Fruit fly (Drosophila melanogaster) Kc167 (cell line): Measurements from ENCODE around the gene ea.

Experiments
- Myc ChIP-seq: fragments of >200 bp; optimal IDR thresholded peaks from 2 replicates; lab custom pipeline; 2017; ENCODE audit warnings: missing external identifiers
- Sin3A ChIP-seq: fragments of >200 bp; optimal IDR thresholded peaks from 2 replicates; lab custom pipeline; 2018; ENCODE audit warnings: missing external identifiers
- h ChIP-seq: fragments of >200 bp; optimal IDR thresholded peaks from 3 replicates; lab custom pipeline; 2018; ENCODE audit warnings: missing external identifiers
- insv ChIP-seq: fragments of >200 bp; optimal IDR thresholded peaks from 3 replicates; lab custom pipeline; 2018; ENCODE audit warnings: missing external identifiers
- psq ChIP-seq: fragments of >200 bp; optimal IDR thresholded peaks from 2 replicates; lab custom pipeline; 2017; ENCODE audit warnings: missing external identifiers
- ttk ChIP-seq: sonication (Bioruptor generic); optimal IDR thresholded peaks from 2 replicates; lab custom pipeline; 2017; ENCODE audit warnings: missing external identifiers

The ea gene

dm6 chr3R:15313836-15314235 is 14.7 kb upstream of the ea start:
- TF ChIP-seq h (lab: Kevin White, UChicago) (no peak), Myc (lab: Kevin White, UChicago) (no peak), Sin3A (lab: Kevin White, UChicago) (no peak), psq (lab: Kevin White, UChicago) (no peak), insv (no peak), ttk (no peak)

- TF ChIP-seq insv = no peak
- TF ChIP-seq psq (lab: Kevin White, UChicago) = no peak
- no peak for TF ChIP-seq ttk
- no peak for TF ChIP-seq Myc (lab: Kevin White, UChicago)
- TF ChIP-seq h (lab: Kevin White, UChicago) = no peak
- TF ChIP-seq Sin3A (lab: Kevin White, UChicago) = no peak
Observed at dm6 chr3R:15316326-15316725, 12.2 kb upstream of the ea start, which contains the start of gene CG14866. Gene CG14866, plus strand, starts transcription at chr3R:15316471.

- no peak for TF ChIP-seq insv
- TF ChIP-seq h (lab: Kevin White, UChicago) = no peak
- TF ChIP-seq ttk = no peak
- TF ChIP-seq Myc (lab: Kevin White, UChicago) = no peak
- no peak for TF ChIP-seq Sin3A (lab: Kevin White, UChicago)
- TF ChIP-seq psq (lab: Kevin White, UChicago) = no peak
Observed at dm6 chr3R:15319912-15320746, 8.4 kb upstream of the ea start, which contains the start of the genes CG6276 and CG44040. Gene CG6276, minus strand, starts transcription at chr3R:15320069. Gene CG44040, plus strand, starts transcription at chr3R:15320378.

DNA sequence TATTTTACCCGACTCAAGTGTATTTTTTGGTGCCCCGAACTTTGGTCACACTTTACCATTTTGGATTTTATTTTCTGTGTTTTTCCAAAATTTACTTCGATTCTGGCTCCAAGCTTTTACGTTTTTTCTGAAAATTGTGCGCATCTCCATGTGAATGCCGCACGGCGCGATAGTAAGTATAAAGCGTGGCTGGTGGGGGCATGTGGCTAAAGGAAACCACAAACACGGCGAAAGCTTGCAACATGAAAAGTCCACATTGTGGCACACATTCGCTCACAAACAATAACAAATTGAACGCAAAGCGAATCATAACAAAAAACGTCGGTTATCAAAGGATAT is 7.8 kb upstream of the ea start, which contains the start of gene ear:
TSS of gene ear (plus strand) at position 10 of the 339 bp plus-strand sequence.
- no peak for TF ChIP-seq Sin3A (lab: Kevin White, UChicago)
- TF ChIP-seq Myc (lab: Kevin White, UChicago) = no peak
- TF ChIP-seq ttk = no peak
- TF ChIP-seq insv = no peak
- TF ChIP-seq h (lab: Kevin White, UChicago) = no peak
- no peak for TF ChIP-seq psq (lab: Kevin White, UChicago)

- TF ChIP-seq psq (lab: Kevin White, UChicago) (no peak), h (lab: Kevin White, UChicago) (no peak), insv (no peak), Myc (lab: Kevin White, UChicago) (no peak), Sin3A (lab: Kevin White, UChicago) (no peak), ttk (no peak)
Observed at dm6 chr3R:15330472-15330871, 1.9 kb downstream of the ea start, which contains the start of gene mRpL9. Gene mRpL9, plus strand, starts transcription at chr3R:15330738.

DNA sequence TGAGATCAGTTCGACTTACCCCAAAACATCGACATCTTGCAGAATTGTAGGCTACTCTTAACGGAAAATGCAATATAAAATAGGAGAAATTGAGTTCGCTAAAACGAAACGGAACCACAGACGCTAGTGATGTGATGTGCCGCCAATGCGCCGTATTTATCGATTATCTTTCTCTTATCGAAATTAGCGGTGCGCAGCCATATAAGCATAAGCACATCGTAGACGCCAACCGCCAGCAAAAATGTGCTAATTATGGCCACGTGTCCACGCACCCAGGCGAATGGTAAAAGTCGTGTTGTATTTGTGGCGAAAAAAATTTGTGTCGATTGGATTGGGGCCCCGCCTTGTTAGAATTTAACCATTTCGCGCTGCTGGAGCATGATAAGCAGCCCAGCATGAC is 4.5 kb downstream of the ea start, which contains the start of the genes Fkbp39 and Cyfip:
TSS of gene Fkbp39 (minus strand) at position 140 of the 400 bp plus-strand sequence.
TSS of gene Cyfip (plus strand) at position 273 of the 400 bp plus-strand sequence.
- no peak for TF ChIP-seq ttk
- no peak for TF ChIP-seq Myc (lab: Kevin White, UChicago)
- TF ChIP-seq psq (lab: Kevin White, UChicago) = no peak
- TF ChIP-seq insv = no peak
- no peak for TF ChIP-seq Sin3A (lab: Kevin White, UChicago)
- no peak for TF ChIP-seq h (lab: Kevin White, UChicago)

DNA sequence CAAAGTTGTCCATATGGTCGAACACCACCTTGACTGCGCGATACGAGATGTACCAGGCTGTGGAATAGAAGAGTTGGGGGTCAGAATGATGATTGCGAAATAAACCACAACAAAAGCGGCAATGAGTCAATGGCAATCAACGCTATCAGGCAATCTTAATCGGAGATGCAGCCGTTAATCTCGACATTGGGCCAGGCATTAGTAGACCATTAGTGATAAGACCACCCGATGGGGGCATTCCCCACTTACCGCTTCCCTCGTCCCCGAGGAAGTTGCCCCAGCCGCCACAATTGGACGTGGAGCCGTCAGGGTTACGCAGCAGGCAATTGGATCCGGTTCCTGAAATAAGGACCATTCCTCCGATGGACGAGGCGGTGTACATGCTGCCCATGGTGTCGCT is 10.6 kb downstream of the ea start:
- TF ChIP-seq Sin3A (lab: Kevin White, UChicago) = no peak
- no peak for TF ChIP-seq insv

dm6 chr3R:15340052-15340732 is 11.7 kb downstream of the ea start, which contains the start of gene SerRS-m:
Gene SerRS-m, plus strand, starts transcription at chr3R:15340667.
- TF ChIP-seq psq (lab: Kevin White, UChicago) (no peak), insv (no peak), Sin3A (lab: Kevin White, UChicago) (no peak), h (lab: Kevin White, UChicago) (no peak), Myc (lab: Kevin White, UChicago) (no peak), ttk (no peak)

dm6 chr3R:15342432-15342925 is 13.9 kb downstream of the ea start:
- TF ChIP-seq h (lab: Kevin White, UChicago) = no peak

DNA sequence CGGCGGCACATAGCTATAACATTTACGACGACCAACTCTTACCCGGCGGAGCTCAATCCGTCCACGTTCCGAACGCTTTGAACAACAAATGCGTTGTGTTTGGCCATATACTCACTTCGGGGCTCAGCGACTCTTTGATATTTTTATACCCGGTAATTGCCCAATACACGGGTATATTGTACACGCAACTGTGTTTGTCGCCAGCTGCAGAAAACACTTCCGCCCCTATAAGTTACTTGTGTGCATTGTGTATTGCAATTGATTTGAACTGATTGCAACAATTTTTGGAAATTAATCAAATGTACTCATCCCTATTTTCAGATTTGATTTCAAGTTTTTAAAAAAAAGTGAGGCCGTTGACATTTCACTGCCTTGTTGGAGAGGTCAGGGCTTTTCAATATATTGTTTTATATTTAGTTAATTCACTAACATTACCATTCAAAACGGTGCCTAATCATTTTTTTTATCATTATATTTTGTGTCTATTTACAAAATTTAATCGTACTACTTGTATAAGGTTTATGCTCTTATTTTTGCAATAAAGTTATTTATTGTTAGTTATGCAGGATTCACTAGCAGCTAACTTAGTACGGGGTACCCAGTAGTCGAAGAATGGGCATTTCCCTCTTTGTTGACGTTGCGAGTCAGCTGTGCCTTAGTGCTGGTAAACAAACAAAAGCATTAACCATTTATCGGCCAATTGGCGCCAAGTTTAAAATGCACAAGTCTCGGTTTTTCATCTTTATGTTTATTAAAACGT is 14.6 kb downstream of the ea start, which contains the start of gene Nagk:
TSS of gene Nagk (minus strand) at position 331 of the 760 bp plus-strand sequence.
- TF ChIP-seq Sin3A (lab: Kevin White, UChicago) = no peak
- TF ChIP-seq h (lab: Kevin White, UChicago) = no peak
- TF ChIP-seq psq (lab: Kevin White, UChicago) = no peak
- TF ChIP-seq Myc (lab: Kevin White, UChicago) = no peak
- TF ChIP-seq ttk = no peak
- TF ChIP-seq insv = no peak

dm6 chr3R:15345198-15346017 is 16.9 kb downstream of the ea start:
- TF ChIP-seq insv (no peak), h (lab: Kevin White, UChicago) (no peak), ttk (no peak), psq (lab: Kevin White, UChicago) (no peak), Sin3A (lab: Kevin White, UChicago) (no peak), Myc (lab: Kevin White, UChicago) (no peak)
